Fruit fly (Drosophila melanogaster) whole organism, embryonic: ENCODE measurements around the gene nSMase.
A peak's percentile ranks its signal among the peaks of the same experiment; 100 is the strongest.

Experiments
- BtbVII ChIP-seq: fragments of 200-800 bp; sonication (Bioruptor generic); optimal IDR thresholded peaks from 3 replicates; lab custom pipeline; 2017; ENCODE audit warnings: missing biosample characterization, mild to moderate bottlenecking, missing genetic modification characterization
- CG10366 ChIP-seq: fragments of 200-800 bp; sonication (Bioruptor generic); IDR thresholded peaks from 2 replicates; pipeline ENCODE4 v1.3.6; 2022; ENCODE audit warnings: missing biosample characterization, missing genetic modification characterization
- CG10959 ChIP-seq: fragments of 200-800 bp; sonication (Bioruptor generic); IDR thresholded peaks from 2 replicates; pipeline ENCODE4 v1.3.6; 2022; ENCODE audit warnings: missing biosample characterization, missing genetic modification characterization
- CG12299 ChIP-seq: fragments of 200-800 bp; sonication (Bioruptor generic); optimal IDR thresholded peaks from 2 replicates; lab custom pipeline; 2018; ENCODE audit warnings: missing biosample characterization, mild to moderate bottlenecking, missing genetic modification characterization
- CG14965 ChIP-seq: fragments of 200-800 bp; sonication (Bioruptor generic); optimal IDR thresholded peaks from 2 replicates; lab custom pipeline; 2016; ENCODE audit warnings: missing biosample characterization, missing genetic modification characterization, borderline replicate concordance
- CG1529 ChIP-seq: fragments of 200-800 bp; sonication (Bioruptor generic); optimal IDR thresholded peaks from 3 replicates; lab custom pipeline; 2018; ENCODE audit warnings: missing biosample characterization, missing genetic modification characterization
- CG16779 ChIP-seq: fragments of 200-800 bp; sonication (Bioruptor generic); IDR thresholded peaks from 2 replicates; pipeline ENCODE4 v1.3.6; 2022; ENCODE audit warnings: missing biosample characterization, missing genetic modification characterization
- CG17568 ChIP-seq: fragments of 200-800 bp; sonication (Bioruptor generic); optimal IDR thresholded peaks from 2 replicates; lab custom pipeline; 2018; ENCODE audit warnings: missing biosample characterization, mild to moderate bottlenecking, missing genetic modification characterization, moderate library complexity
- CG17612 ChIP-seq: fragments of 200-800 bp; sonication (Bioruptor generic); IDR thresholded peaks from 2 replicates; pipeline ENCODE4 v1.3.6; 2022; ENCODE audit warnings: missing biosample characterization, missing genetic modification characterization
- CG31388 ChIP-seq: fragments of 200-800 bp; sonication (Bioruptor generic); optimal IDR thresholded peaks from 2 replicates; lab custom pipeline; 2016; ENCODE audit warnings: missing biosample characterization, missing genetic modification characterization
- CG3281 ChIP-seq: fragments of 200-800 bp; sonication (Bioruptor generic); optimal IDR thresholded peaks from 3 replicates; lab custom pipeline; 2017; ENCODE audit warnings: missing biosample characterization, mild to moderate bottlenecking, missing genetic modification characterization
- CG4360 ChIP-seq: fragments of 200-800 bp; sonication (Bioruptor generic); IDR thresholded peaks from 2 replicates; pipeline ENCODE4 v1.3.6; 2022; ENCODE audit warnings: missing biosample characterization, missing genetic modification characterization
- CG5180 ChIP-seq: fragments of 200-800 bp; sonication (Bioruptor generic); optimal IDR thresholded peaks from 3 replicates; lab custom pipeline; 2017; ENCODE audit warnings: missing biosample characterization, missing genetic modification characterization, mild to moderate bottlenecking, moderate library complexity, missing genetic modification reagents
- CG5245 ChIP-seq: fragments of 200-800 bp; sonication (Bioruptor generic); optimal IDR thresholded peaks from 3 replicates; lab custom pipeline; 2016; ENCODE audit warnings: missing biosample characterization, missing genetic modification characterization
- CG5953 ChIP-seq: fragments of 200-800 bp; sonication (Bioruptor generic); IDR thresholded peaks from 2 replicates; pipeline ENCODE4 v1.3.6; 2022; ENCODE audit warnings: missing biosample characterization, missing genetic modification characterization
- CG6689 ChIP-seq: fragments of 200-800 bp; sonication (Bioruptor generic); IDR thresholded peaks from 2 replicates; pipeline ENCODE4 v1.3.6; 2022; ENCODE audit warnings: missing biosample characterization, missing genetic modification characterization
- CG6791 ChIP-seq: fragments of 200-800 bp; sonication (Bioruptor generic); IDR thresholded peaks from 3 replicates; pipeline ENCODE4 v1.3.6; 2022; ENCODE audit warnings: missing biosample characterization, missing genetic modification characterization; ENCODE audit not compliant: partially characterized antibody
- CG7745 ChIP-seq: fragments of 200-800 bp; sonication (Bioruptor generic); optimal IDR thresholded peaks from 2 replicates; lab custom pipeline; 2018; ENCODE audit warnings: missing biosample characterization, mild to moderate bottlenecking, missing genetic modification characterization, moderate library complexity
- Fer3 ChIP-seq: fragments of 200-800 bp; sonication (Bioruptor generic); optimal IDR thresholded peaks from 2 replicates; lab custom pipeline; 2018; ENCODE audit warnings: missing biosample characterization, mild to moderate bottlenecking, missing genetic modification characterization, moderate library complexity
- Myb ChIP-seq: fragments of 200-800 bp; sonication (Bioruptor generic); optimal IDR thresholded peaks from 2 replicates; lab custom pipeline; 2016; ENCODE audit warnings: missing biosample characterization, missing genetic modification characterization
- Optix ChIP-seq: fragments of 200-800 bp; sonication (Bioruptor generic); IDR thresholded peaks from 3 replicates; pipeline ENCODE4 v1.3.6; 2022; ENCODE audit warnings: missing biosample characterization, missing genetic modification characterization
- Pdp1 ChIP-seq, 2 experiments: fragments of 200-800 bp; sonication (Bioruptor generic); optimal IDR thresholded peaks; 3 replicates each; lab custom pipeline; 2016; ENCODE audit warnings: missing biosample characterization in 2 of 2, missing genetic modification characterization in 2 of 2, mild to moderate bottlenecking in 1 of 2, moderate library complexity in 1 of 2
- Ravus ChIP-seq: fragments of 200-800 bp; sonication (Bioruptor generic); IDR thresholded peaks from 2 replicates; pipeline ENCODE4 v1.3.6; 2022; ENCODE audit warnings: missing biosample characterization, missing genetic modification characterization
- TFAM ChIP-seq: fragments of 200-800 bp; sonication (Bioruptor generic); optimal IDR thresholded peaks from 2 replicates; lab custom pipeline; 2017; ENCODE audit warnings: missing biosample characterization, missing genetic modification characterization, inconsistent platforms
- Tbp ChIP-seq: fragments of >200 bp; optimal IDR thresholded peaks from 2 replicates; lab custom pipeline; 2018; ENCODE audit warnings: missing biosample characterization, missing genetic modification characterization
- ara ChIP-seq: fragments of 200-800 bp; sonication (Bioruptor generic); IDR thresholded peaks from 2 replicates; pipeline ENCODE4 v1.3.6; 2022; ENCODE audit warnings: missing biosample characterization, missing genetic modification characterization
- btn ChIP-seq: fragments of 200-800 bp; sonication (Bioruptor generic); optimal IDR thresholded peaks from 2 replicates; lab custom pipeline; 2016; ENCODE audit warnings: missing biosample characterization, missing genetic modification characterization
- chinmo ChIP-seq: fragments of 200-800 bp; sonication (Bioruptor generic); IDR thresholded peaks from 4 replicates; pipeline ENCODE4 v1.3.6; 2022; ENCODE audit warnings: missing biosample characterization, missing genetic modification characterization; ENCODE audit not compliant: partially characterized antibody
- crc ChIP-seq: fragments of 200-800 bp; sonication (Bioruptor generic); optimal IDR thresholded peaks from 2 replicates; lab custom pipeline; 2016; ENCODE audit warnings: missing biosample characterization, missing genetic modification characterization
- crp ChIP-seq, 2 experiments: fragments of 200-800 bp; sonication (Bioruptor generic); optimal IDR thresholded peaks; 2 replicates in 1 of 2; 3 replicates in 1 of 2; lab custom pipeline; 2017; ENCODE audit warnings: missing biosample characterization in 2 of 2, missing genetic modification characterization in 2 of 2, mild to moderate bottlenecking in 1 of 2, moderate library complexity in 1 of 2
- da ChIP-seq: fragments of 200-800 bp; sonication (Bioruptor generic); optimal IDR thresholded peaks from 2 replicates; lab custom pipeline; 2016; ENCODE audit warnings: missing biosample characterization, missing genetic modification characterization
- dan ChIP-seq: fragments of 200-800 bp; sonication (Bioruptor generic); IDR thresholded peaks from 2 replicates; pipeline ENCODE4 v1.3.6; 2022; ENCODE audit warnings: missing biosample characterization, missing genetic modification characterization
- dpn ChIP-seq, 2 experiments: fragments of 200-800 bp; sonication (Bioruptor generic); optimal IDR thresholded peaks; 3 replicates each; lab custom pipeline; 2016; ENCODE audit warnings: missing biosample characterization in 2 of 2, missing genetic modification characterization in 2 of 2
- fu2 ChIP-seq: fragments of 200-800 bp; sonication (Bioruptor generic); optimal IDR thresholded peaks from 2 replicates; lab custom pipeline; 2016; ENCODE audit warnings: missing biosample characterization, missing genetic modification characterization
- gem ChIP-seq: fragments of 200-800 bp; sonication (Bioruptor generic); optimal IDR thresholded peaks from 2 replicates; lab custom pipeline; 2019; ENCODE audit warnings: missing biosample characterization, mild to moderate bottlenecking, missing genetic modification characterization, moderate library complexity
- gro ChIP-seq: fragments of 200-800 bp; sonication (Bioruptor generic); optimal IDR thresholded peaks from 2 replicates; lab custom pipeline; 2016; ENCODE audit warnings: missing biosample characterization, missing genetic modification characterization
- hbn ChIP-seq: fragments of 200-800 bp; sonication (Bioruptor generic); IDR thresholded peaks from 2 replicates; pipeline ENCODE4 v1.3.6; 2022; ENCODE audit warnings: missing biosample characterization, missing genetic modification characterization; ENCODE audit not compliant: partially characterized antibody
- jumu ChIP-seq: fragments of 200-800 bp; sonication (Bioruptor generic); optimal IDR thresholded peaks from 3 replicates; lab custom pipeline; 2016; ENCODE audit warnings: missing biosample characterization, missing genetic modification characterization
- kah ChIP-seq: fragments of 200-800 bp; sonication (Bioruptor generic); optimal IDR thresholded peaks from 2 replicates; lab custom pipeline; 2018; ENCODE audit warnings: missing biosample characterization, mild to moderate bottlenecking, missing genetic modification characterization
- ken ChIP-seq: fragments of 200-800 bp; sonication (Bioruptor generic); IDR thresholded peaks from 3 replicates; pipeline ENCODE4 v1.3.6; 2022; ENCODE audit warnings: missing biosample characterization, missing genetic modification characterization
- mam ChIP-seq: fragments of 200-800 bp; sonication (Bioruptor generic); optimal IDR thresholded peaks from 3 replicates; lab custom pipeline; 2016; ENCODE audit warnings: missing biosample characterization, missing genetic modification characterization
- peb ChIP-seq: fragments of 200-800 bp; sonication (Bioruptor generic); IDR thresholded peaks from 2 replicates; pipeline ENCODE4 v1.3.6; 2022; ENCODE audit warnings: missing biosample characterization, missing genetic modification characterization
- pum ChIP-seq: fragments of 200-800 bp; sonication (Bioruptor generic); optimal IDR thresholded peaks from 2 replicates; lab custom pipeline; 2016; ENCODE audit warnings: missing biosample characterization, missing genetic modification characterization
- ro ChIP-seq: fragments of 200-800 bp; sonication (Bioruptor generic); IDR thresholded peaks from 2 replicates; pipeline ENCODE4 v1.3.6; 2022; ENCODE audit warnings: missing biosample characterization, missing genetic modification characterization
- scrt ChIP-seq: fragments of 200-800 bp; sonication (Bioruptor generic); optimal IDR thresholded peaks from 2 replicates; lab custom pipeline; 2018; ENCODE audit warnings: missing biosample characterization, mild to moderate bottlenecking, missing genetic modification characterization, moderate library complexity
- sens-2 ChIP-seq: fragments of 200-800 bp; sonication (Bioruptor generic); IDR thresholded peaks from 2 replicates; pipeline ENCODE4 v1.3.6; 2022; ENCODE audit warnings: missing biosample characterization, missing genetic modification characterization
- zfh1 ChIP-seq: fragments of 200-800 bp; sonication (Bioruptor generic); IDR thresholded peaks from 3 replicates; pipeline ENCODE4 v1.3.6; 2022; ENCODE audit warnings: missing biosample characterization, missing genetic modification characterization
- zfh2 ChIP-seq: fragments of 200-800 bp; sonication (Bioruptor generic); optimal IDR thresholded peaks from 2 replicates; lab custom pipeline; 2016; ENCODE audit warnings: missing biosample characterization, missing genetic modification characterization

The nSMase gene

dm6 chr3L:3198447-3199402 lies 20.2 kb upstream of the nSMase start, which contains the start of the genes CG32276 and gry (continued):
- TF ChIP-seq peb (GFP tag; lab: Robert Waterston, UW) (no peak), CG5180 (no peak), dpn (GFP tag; optimal IDR thresholded peaks at IDR 0.05; lab: Kevin White, UChicago) (peak; percentile 76 to 81), da (GFP tag; lab: Kevin White, UChicago) (peak; percentile 43), ara (GFP tag; lab: Robert Waterston, UW) (peak; percentile 46; the same call in 1 of the 2 replicates), CG17568 (GFP tag; lab: Kevin White, UChicago) (no peak), CG1529 (no peak), ro (GFP tag; lab: Robert Waterston, UW) (0 out of 2 replicates have a peak, but pooled peaks have one; percentile 16), BtbVII (GFP tag; lab: Kevin White, UChicago) (peak; percentile 35), jumu (GFP tag; lab: Kevin White, UChicago) (peak; percentile 88), gro (GFP tag; lab: Kevin White, UChicago) (no peak), mam (GFP tag; lab: Kevin White, UChicago) (peak; percentile 79), hbn (GFP tag; lab: Robert Waterston, UW) (peak; percentile 26; the same call in 1 of the 2 replicates), Ravus (GFP tag; lab: Robert Waterston, UW) (no peak), dan (GFP tag; lab: Robert Waterston, UW) (no peak), ken (peak; percentile 54; the same call in 1 of the 3 replicates), Optix (GFP tag; lab: Robert Waterston, UW) (peak; percentile 60; the same call in 2 of the 3 replicates), zfh1 (GFP tag; lab: Robert Waterston, UW) (peak; percentile 67; the same call in 2 of the 3 replicates), zfh2 (GFP tag; lab: Kevin White, UChicago) (peak; percentile 85), CG14965 (no peak), Tbp (GFP tag; lab: Kevin White, UChicago) (peak; percentile 57), sens-2 (GFP tag; lab: Robert Waterston, UW) (peak; percentile 55; the same call in 1 of the 2 replicates), CG31388 (peak; percentile 55), CG12299 (tag; lab: Kevin White, UChicago) (peak; percentile 68), Pdp1 (GFP tag; optimal IDR thresholded peaks at IDR 0.05; lab: Kevin White, UChicago) (peak in 1 of 2 experiments; percentile 83), CG7745 (tag; lab: Kevin White, UChicago) (no peak), chinmo (GFP tag; lab: Robert Waterston, UW) (0 out of 4 replicates have a peak, but pooled peaks have one; percentile 54), kah (GFP tag; lab: Kevin White, UChicago) (no peak), CG3281 (GFP tag; lab: Kevin White, UChicago) (peak; percentile 83), crp (GFP tag; optimal IDR thresholded peaks at IDR 0.05; lab: Kevin White, UChicago) (peak in 1 of 2 experiments; percentile 60), CG4360 (GFP tag; lab: Robert Waterston, UW) (peak; percentile 55; the same call in 1 of the 2 replicates), crc (GFP tag; lab: Kevin White, UChicago) (peak; percentile 48), gem (tag; lab: Kevin White, UChicago) (no peak), CG10366 (GFP tag; lab: Robert Waterston, UW) (peak; percentile 64), CG6689 (peak; percentile 69), CG10959 (peak; percentile 43; the same call in 1 of the 2 replicates), btn (GFP tag; lab: Kevin White, UChicago) (peak; percentile 58), Fer3 (tag; lab: Kevin White, UChicago) (peak; percentile 72), scrt (peak; percentile 76), fu2 (GFP tag; lab: Kevin White, UChicago) (peak; percentile 76), CG17612 (GFP tag; lab: Robert Waterston, UW) (no peak), CG16779 (GFP tag; lab: Robert Waterston, UW) (no peak), CG5953 (GFP tag; lab: Robert Waterston, UW) (no peak), pum (peak; percentile 79), CG5245 (GFP tag; lab: Kevin White, UChicago) (peak; percentile 70), Myb (GFP tag; lab: Kevin White, UChicago) (peak; percentile 77), TFAM (GFP tag; lab: Kevin White, UChicago) (peak; percentile 5), CG6791 (no peak)
